Worm (Caenorhabditis elegans) whole organism, late embryonic: ENCODE data around the gene Y37D8A.26.

Source experiments
- C08G9.2 ChIP-seq: sonication (generic microtip); optimal IDR thresholded peaks from 2 replicates; lab custom pipeline; 2016; ENCODE audit warnings: mild to moderate bottlenecking, missing genetic modification characterization, moderate library complexity, missing compliant biosample characterization
- C38D4.7 ChIP-seq: fragments of 200-800 bp; sonication (Bioruptor generic); optimal IDR thresholded peaks from 2 replicates; lab custom pipeline; 2018; ENCODE audit warnings: mild to moderate bottlenecking, missing genetic modification characterization, moderate library complexity, missing compliant biosample characterization
- F13H6.1 ChIP-seq: sonication (generic microtip); optimal IDR thresholded peaks from 2 replicates; lab custom pipeline; 2016; ENCODE audit warnings: missing genetic modification characterization, missing compliant biosample characterization
- K02D7.2 ChIP-seq: sonication (generic microtip); optimal IDR thresholded peaks from 2 replicates; lab custom pipeline; 2017; ENCODE audit warnings: mild to moderate bottlenecking, missing genetic modification characterization, missing compliant biosample characterization
- K09A11.1 ChIP-seq: sonication (generic microtip); optimal IDR thresholded peaks from 2 replicates; lab custom pipeline; 2017; ENCODE audit warnings: antibody characterized with exemption, mild to moderate bottlenecking, missing genetic modification characterization, missing compliant biosample characterization; ENCODE audit not compliant: insufficient read depth
- T23F11.4 ChIP-seq: fragments of 200-800 bp; sonication (Bioruptor generic); optimal IDR thresholded peaks from 2 replicates; lab custom pipeline; 2018; ENCODE audit warnings: mild to moderate bottlenecking, missing genetic modification characterization, missing compliant biosample characterization
- Y22D7AL.16 ChIP-seq: sonication (generic microtip); optimal IDR thresholded peaks from 2 replicates; lab custom pipeline; 2016; ENCODE audit warnings: missing genetic modification characterization, missing compliant biosample characterization
- ahr-1 ChIP-seq: sonication (generic microtip); optimal IDR thresholded peaks from 2 replicates; lab custom pipeline; 2016; ENCODE audit warnings: missing genetic modification characterization, missing compliant biosample characterization
- ceh-19 ChIP-seq: fragments of 200-800 bp; sonication (Bioruptor generic); optimal IDR thresholded peaks from 2 replicates; lab custom pipeline; 2018; ENCODE audit warnings: mild to moderate bottlenecking, missing genetic modification characterization, missing compliant biosample characterization
- ceh-2 ChIP-seq: sonication (generic microtip); optimal IDR thresholded peaks from 2 replicates; lab custom pipeline; 2016; ENCODE audit warnings: missing genotype, missing genetic modification characterization, missing compliant biosample characterization
- ceh-22 ChIP-seq: sonication (generic microtip); optimal IDR thresholded peaks from 2 replicates; lab custom pipeline; 2017; ENCODE audit warnings: missing biosample characterization, missing genetic modification characterization
- ceh-24 ChIP-seq: sonication (generic microtip); optimal IDR thresholded peaks from 2 replicates; lab custom pipeline; 2016; ENCODE audit warnings: mild to moderate bottlenecking, missing genetic modification characterization, missing compliant biosample characterization
- ceh-30 ChIP-seq: fragments of 150-350 bp; optimal IDR thresholded peaks from 2 replicates; lab custom pipeline; 2014; ENCODE audit warnings: missing biosample characterization, missing genetic modification characterization
- ceh-34 ChIP-seq: sonication (generic microtip); optimal IDR thresholded peaks from 2 replicates; lab custom pipeline; 2016; ENCODE audit warnings: mild to moderate bottlenecking, missing genetic modification characterization, missing compliant biosample characterization
- ceh-48 ChIP-seq: sonication (generic microtip); optimal IDR thresholded peaks from 2 replicates; lab custom pipeline; 2016; ENCODE audit warnings: missing genetic modification characterization, inconsistent platforms, missing compliant biosample characterization
- ceh-6 ChIP-seq: fragments of 200-800 bp; sonication (Bioruptor generic); optimal IDR thresholded peaks from 2 replicates; lab custom pipeline; 2018; ENCODE audit warnings: mild to moderate bottlenecking, missing genetic modification characterization, missing compliant biosample characterization
- che-1 ChIP-seq: sonication (generic microtip); optimal IDR thresholded peaks from 2 replicates; lab custom pipeline; 2016; ENCODE audit warnings: mild to moderate bottlenecking, missing genetic modification characterization, missing compliant biosample characterization
- dmd-4 ChIP-seq: sonication (generic microtip); optimal IDR thresholded peaks from 2 replicates; lab custom pipeline; 2016; ENCODE audit warnings: borderline replicate concordance, missing genetic modification characterization, missing compliant biosample characterization
- dve-1 ChIP-seq: sonication (generic microtip); optimal IDR thresholded peaks from 2 replicates; lab custom pipeline; 2017; ENCODE audit warnings: antibody characterized with exemption, mild to moderate bottlenecking, missing genetic modification characterization, missing compliant biosample characterization
- elt-2 ChIP-seq: sonication (generic microtip); optimal IDR thresholded peaks from 2 replicates; lab custom pipeline; 2016; ENCODE audit warnings: missing genetic modification reagents, missing genetic modification characterization, missing compliant biosample characterization
- elt-4 ChIP-seq: sonication (generic microtip); optimal IDR thresholded peaks from 2 replicates; lab custom pipeline; 2016; ENCODE audit warnings: missing genetic modification characterization, missing compliant biosample characterization
- ets-4 ChIP-seq: sonication (generic microtip); optimal IDR thresholded peaks from 2 replicates; lab custom pipeline; 2016; ENCODE audit warnings: missing genetic modification characterization, missing compliant biosample characterization
- eyg-1 ChIP-seq: sonication (generic microtip); optimal IDR thresholded peaks from 2 replicates; lab custom pipeline; 2016; ENCODE audit warnings: missing genotype, missing genetic modification characterization, missing compliant biosample characterization
- fax-1 ChIP-seq: sonication (generic microtip); optimal IDR thresholded peaks from 2 replicates; lab custom pipeline; 2016; ENCODE audit warnings: missing genotype, missing genetic modification characterization, missing compliant biosample characterization
- fkh-10 ChIP-seq: fragments of 150-350 bp; optimal IDR thresholded peaks from 2 replicates; lab custom pipeline; 2014; ENCODE audit warnings: missing biosample characterization, missing genetic modification reagents, missing genetic modification characterization
- hlh-13 ChIP-seq: fragments of 200-800 bp; sonication (Bioruptor generic); optimal IDR thresholded peaks from 2 replicates; lab custom pipeline; 2018; ENCODE audit warnings: mild to moderate bottlenecking, missing genetic modification characterization, missing compliant biosample characterization
- hlh-15 ChIP-seq: sonication (generic microtip); optimal IDR thresholded peaks from 2 replicates; lab custom pipeline; 2016; ENCODE audit warnings: missing genetic modification characterization, missing compliant biosample characterization
- hlh-6 ChIP-seq: sonication (generic microtip); optimal IDR thresholded peaks from 2 replicates; lab custom pipeline; 2016; ENCODE audit warnings: missing genotype, missing genetic modification characterization, missing compliant biosample characterization
- hlh-8 ChIP-seq: sonication (generic microtip); optimal IDR thresholded peaks from 2 replicates; lab custom pipeline; 2016; ENCODE audit warnings: missing genotype, missing genetic modification characterization, missing compliant biosample characterization
- lim-6 ChIP-seq: sonication (generic microtip); optimal IDR thresholded peaks from 2 replicates; lab custom pipeline; 2016; ENCODE audit warnings: missing genetic modification characterization, missing compliant biosample characterization
- nfya-1 ChIP-seq: sonication (generic microtip); optimal IDR thresholded peaks from 2 replicates; lab custom pipeline; 2017; ENCODE audit warnings: missing genetic modification characterization, mild to moderate bottlenecking, missing compliant biosample characterization, antibody characterized with exemption, moderate library complexity
- nhr-232 ChIP-seq: sonication (generic microtip); optimal IDR thresholded peaks from 2 replicates; lab custom pipeline; 2016; ENCODE audit warnings: missing genetic modification characterization, missing compliant biosample characterization
- npax-4 ChIP-seq: sonication (generic microtip); optimal IDR thresholded peaks from 2 replicates; lab custom pipeline; 2016; ENCODE audit warnings: missing genetic modification characterization, missing compliant biosample characterization
- odd-2 ChIP-seq: sonication (generic microtip); optimal IDR thresholded peaks from 2 replicates; lab custom pipeline; 2017; ENCODE audit warnings: antibody characterized with exemption, mild to moderate bottlenecking, missing genetic modification characterization, missing compliant biosample characterization
- pat-9 ChIP-seq: fragments of 200-800 bp; sonication (Bioruptor generic); optimal IDR thresholded peaks from 2 replicates; lab custom pipeline; 2018; ENCODE audit warnings: mild to moderate bottlenecking, missing genetic modification characterization, moderate library complexity, missing compliant biosample characterization
- pax-1 ChIP-seq: fragments of 150-350 bp; optimal IDR thresholded peaks from 2 replicates; lab custom pipeline; 2014; ENCODE audit warnings: missing biosample characterization, missing genetic modification characterization
- pha-2 ChIP-seq: sonication (generic microtip); optimal IDR thresholded peaks from 2 replicates; lab custom pipeline; 2017; ENCODE audit warnings: mild to moderate bottlenecking, missing genetic modification characterization, missing compliant biosample characterization
- pha-4 ChIP-seq: fragments of 150-350 bp; optimal IDR thresholded peaks from 2 replicates; lab custom pipeline; 2018; ENCODE audit warnings: missing biosample characterization, missing genetic modification reagents, missing genetic modification characterization
- pqm-1 ChIP-seq: sonication (generic microtip); optimal IDR thresholded peaks from 2 replicates; lab custom pipeline; 2016; ENCODE audit warnings: missing genetic modification characterization, missing compliant biosample characterization
- ref-2 ChIP-seq: sonication (generic microtip); optimal IDR thresholded peaks from 2 replicates; lab custom pipeline; 2016; ENCODE audit warnings: missing genetic modification characterization, missing compliant biosample characterization
- sdc-2 ChIP-seq: sonication (generic microtip); optimal IDR thresholded peaks from 2 replicates; lab custom pipeline; 2016; ENCODE audit warnings: missing genotype, missing genetic modification characterization, missing compliant biosample characterization
- sox-2 ChIP-seq: fragments of 200-800 bp; sonication (Bioruptor generic); IDR thresholded peaks from 2 replicates; pipeline ENCODE4 v1.3.6; 2022; ENCODE audit warnings: missing genetic modification reagents, missing genetic modification characterization, missing compliant biosample characterization
- sox-4 ChIP-seq: sonication (generic microtip); optimal IDR thresholded peaks from 2 replicates; lab custom pipeline; 2017; ENCODE audit warnings: mild to moderate bottlenecking, missing genetic modification characterization, inconsistent platforms, missing compliant biosample characterization
- syd-9 ChIP-seq: sonication (generic microtip); optimal IDR thresholded peaks from 2 replicates; lab custom pipeline; 2016; ENCODE audit warnings: mild to moderate bottlenecking, missing genetic modification characterization, moderate library complexity, missing compliant biosample characterization
- tbx-2 ChIP-seq: sonication (generic microtip); optimal IDR thresholded peaks from 2 replicates; lab custom pipeline; 2016; ENCODE audit warnings: missing genetic modification characterization, missing compliant biosample characterization
- ttx-3 ChIP-seq: sonication (generic microtip); optimal IDR thresholded peaks from 2 replicates; lab custom pipeline; 2016; ENCODE audit warnings: missing genetic modification reagents, missing genetic modification characterization, missing compliant biosample characterization
- unc-3 ChIP-seq, 2 experiments: fragments of 200-800 bp in 1 of 2; sonication (Bioruptor generic) in 1 of 2; sonication (generic microtip) in 1 of 2; conservative IDR thresholded peaks in 1 of 2; optimal IDR thresholded peaks in 1 of 2; 2 replicates each; pipeline versions ENCODE4 v1.3.6 to Lab custom; 2016 to 2022; ENCODE audit warnings: missing compliant biosample characterization in 2 of 2, missing genetic modification characterization in 2 of 2, missing genetic modification reagents in 1 of 2
- unc-42 ChIP-seq: sonication (generic microtip); optimal IDR thresholded peaks from 2 replicates; lab custom pipeline; 2016; ENCODE audit warnings: missing genotype, missing genetic modification characterization, missing compliant biosample characterization
- unc-55 ChIP-seq: sonication (generic microtip); optimal IDR thresholded peaks from 2 replicates; lab custom pipeline; 2017; ENCODE audit warnings: missing biosample characterization, missing genetic modification reagents, missing genetic modification characterization
- unc-86 ChIP-seq: sonication (generic microtip); optimal IDR thresholded peaks from 2 replicates; lab custom pipeline; 2016; ENCODE audit warnings: missing genetic modification characterization, missing compliant biosample characterization
- ztf-16 ChIP-seq: sonication (generic microtip); optimal IDR thresholded peaks from 2 replicates; lab custom pipeline; 2017; ENCODE audit warnings: missing genetic modification characterization, missing compliant biosample characterization

Y37D8A.26 gene

ce11 chrIII:12874606-12875066 lies 18.1 kb upstream of the Y37D8A.26 start, which contains the start of the genes mrg-1 and spcs-2 (continued):
- TF ChIP-seq unc-42 (tag; lab: Kevin White, UChicago) = peak; percentile 58
- peak; percentile 47 for TF ChIP-seq syd-9 (tag; lab: Kevin White, UChicago)
- TF ChIP-seq ceh-34 (tag; lab: Kevin White, UChicago) = peak; percentile 88
- peak; percentile 48 for TF ChIP-seq C38D4.7 (GFP tag; lab: Kevin White, UChicago)
- TF ChIP-seq dmd-4 (tag; lab: Kevin White, UChicago) = no peak
- TF ChIP-seq hlh-15 (tag; lab: Kevin White, UChicago) = no peak
- peak; percentile 80 for TF ChIP-seq ref-2
- TF ChIP-seq unc-86 (tag; lab: Kevin White, UChicago) = peak; percentile 86
- no peak for TF ChIP-seq fkh-10
- no peak for TF ChIP-seq sdc-2 (tag; lab: Kevin White, UChicago)
- no peak for TF ChIP-seq nhr-232 (tag; lab: Kevin White, UChicago)
- TF ChIP-seq pax-1 = peak; percentile 10
- no peak for TF ChIP-seq pha-4 (tag; lab: Kevin White, UChicago)
- peak; percentile 47 for TF ChIP-seq pha-2
- no peak for TF ChIP-seq ceh-24 (tag; lab: Kevin White, UChicago)
- peak; percentile 39 for TF ChIP-seq npax-4 (tag; lab: Kevin White, UChicago)
- TF ChIP-seq eyg-1 (tag; lab: Kevin White, UChicago) = peak; percentile 55
- TF ChIP-seq unc-3 (GFP tag; conservative IDR thresholded peaks at IDR 0.05; lab: Robert Waterston, UW) = peak; percentile 47; the same call in 1 of the 2 replicates
- TF ChIP-seq unc-3 (tag; optimal IDR thresholded peaks at IDR 0.05; lab: Kevin White, UChicago) = peak; percentile 68
- no peak for TF ChIP-seq hlh-13 (GFP tag; lab: Kevin White, UChicago)
- TF ChIP-seq sox-2 (GFP tag; lab: Robert Waterston, UW) = peak; percentile 27; the same call in 1 of the 2 replicates
- TF ChIP-seq K02D7.2 (tag; lab: Kevin White, UChicago) = peak; percentile 84
- peak; percentile 87 for TF ChIP-seq tbx-2 (tag; lab: Kevin White, UChicago)
- TF ChIP-seq ceh-2 (tag; lab: Kevin White, UChicago) = peak; percentile 78
- no peak for TF ChIP-seq hlh-6 (tag; lab: Kevin White, UChicago)
- TF ChIP-seq ceh-22 (tag; lab: Kevin White, UChicago) = no peak
- peak; percentile 44 for TF ChIP-seq ets-4 (tag; lab: Kevin White, UChicago)
- peak; percentile 81 for TF ChIP-seq F13H6.1 (tag; lab: Kevin White, UChicago)
- peak; percentile 45 for TF ChIP-seq ahr-1 (tag; lab: Kevin White, UChicago)
- TF ChIP-seq C08G9.2 (tag; lab: Kevin White, UChicago) = peak; percentile 43
- peak; percentile 81 for TF ChIP-seq ceh-19 (GFP tag; lab: Kevin White, UChicago)
- peak; percentile 69 for TF ChIP-seq pat-9
- peak; percentile 88 for TF ChIP-seq nfya-1
- no peak for TF ChIP-seq pqm-1 (tag; lab: Kevin White, UChicago)
- TF ChIP-seq hlh-8 (tag; lab: Kevin White, UChicago) = peak; percentile 21
- TF ChIP-seq elt-4 (tag; lab: Kevin White, UChicago) = no peak
- no peak for TF ChIP-seq ceh-6 (GFP tag; lab: Kevin White, UChicago)
- peak; percentile 25 for TF ChIP-seq Y22D7AL.16
- TF ChIP-seq odd-2 (tag; lab: Kevin White, UChicago) = peak; percentile 48
- TF ChIP-seq unc-55 (GFP tag; lab: Kevin White, UChicago) = no peak
- peak; percentile 59 for TF ChIP-seq che-1 (tag; lab: Kevin White, UChicago)
- peak; percentile 80 for TF ChIP-seq fax-1 (tag; lab: Kevin White, UChicago)
- peak; percentile 10 for TF ChIP-seq lim-6 (tag; lab: Kevin White, UChicago)
- peak; percentile 78 for TF ChIP-seq ztf-16 (tag; lab: Kevin White, UChicago)
- TF ChIP-seq K09A11.1 = peak; percentile 91
- TF ChIP-seq ceh-30 (tag; lab: Kevin White, UChicago) = peak; percentile 50
- TF ChIP-seq ttx-3 (tag; lab: Kevin White, UChicago) = peak; percentile 66
- TF ChIP-seq dve-1 (tag; lab: Kevin White, UChicago) = peak; percentile 43
- TF ChIP-seq sox-4 = peak; percentile 69
- peak; percentile 8 for TF ChIP-seq T23F11.4 (GFP tag; lab: Kevin White, UChicago)
- TF ChIP-seq ceh-48 (tag; lab: Kevin White, UChicago) = peak; percentile 50
- peak; percentile 80 for TF ChIP-seq elt-2
